Worm (Caenorhabditis elegans): Measurements from ENCODE around the gene gst-32.

- no peak for TF ChIP-seq sox-4 (tag; optimal IDR thresholded peaks at IDR 0.05)
- no peak for TF ChIP-seq ceh-24 (tag; optimal IDR thresholded peaks at IDR 0.05)
- no peak for TF ChIP-seq hlh-30 (tag; optimal IDR thresholded peaks at IDR 0.05; ENCODE audit: insufficient read depth)
- no peak for TF ChIP-seq dve-1 (tag; optimal IDR thresholded peaks at IDR 0.05)
- no peak for TF ChIP-seq ceh-22 (tag; optimal IDR thresholded peaks at IDR 0.05)
- TF ChIP-seq ama-1 (optimal IDR thresholded peaks at IDR 0.05), result no peak
- no peak for TF ChIP-seq K02D7.2 (tag; optimal IDR thresholded peaks at IDR 0.05)
These were observed 29.2 kb upstream of the gst-32 start for ce11 chrII:15207562-15207961.

Data from whole organism, late embryonic.